Worm (Caenorhabditis elegans) whole organism, L3 larva: ENCODE data around the gene csa-1.

Source experiments
- ZK546.5 ChIP-seq: sonication (generic microtip); optimal IDR thresholded peaks from 2 replicates; lab custom pipeline; 2017; ENCODE audit warnings: missing biosample characterization, missing genetic modification characterization
- ama-1 ChIP-seq: fragments of 150-350 bp; optimal IDR thresholded peaks from 2 replicates; lab custom pipeline; 2018
- ceh-28 ChIP-seq: fragments of 150-350 bp; optimal IDR thresholded peaks from 2 replicates; lab custom pipeline; 2014; ENCODE audit warnings: missing biosample characterization, missing genetic modification reagents, missing genetic modification characterization
- ceh-82 ChIP-seq: fragments of 150-350 bp; optimal IDR thresholded peaks from 2 replicates; lab custom pipeline; 2014; ENCODE audit warnings: missing biosample characterization, missing genetic modification characterization
- ceh-9 ChIP-seq: sonication (generic microtip); optimal IDR thresholded peaks from 2 replicates; lab custom pipeline; 2018; ENCODE audit warnings: missing biosample characterization, missing genetic modification characterization
- daf-12 ChIP-seq: fragments of 150-350 bp; optimal IDR thresholded peaks from 2 replicates; lab custom pipeline; 2014; ENCODE audit warnings: missing biosample characterization, missing genetic modification reagents, missing genetic modification characterization
- egl-27 ChIP-seq: sonication (generic microtip); optimal IDR thresholded peaks from 4 replicates; lab custom pipeline; 2017; ENCODE audit warnings: missing biosample characterization, missing genetic modification reagents, missing genetic modification characterization
- egl-5 ChIP-seq: fragments of 150-350 bp; optimal IDR thresholded peaks from 2 replicates; lab custom pipeline; 2017; ENCODE audit warnings: missing biosample characterization, missing genetic modification reagents, missing genetic modification characterization, inconsistent platforms
- elt-1 ChIP-seq: fragments of 150-350 bp; optimal IDR thresholded peaks from 2 replicates; lab custom pipeline; 2014; ENCODE audit warnings: missing biosample characterization, missing genetic modification characterization
- elt-2 ChIP-seq: sonication (generic microtip); optimal IDR thresholded peaks from 2 replicates; lab custom pipeline; 2016; ENCODE audit warnings: missing genetic modification reagents, mild to moderate bottlenecking, missing genetic modification characterization, missing compliant biosample characterization
- eor-1 ChIP-seq, 2 experiments: fragments of 150-350 bp; optimal IDR thresholded peaks; 2 replicates each; lab custom pipeline; 2014 to 2018; ENCODE audit warnings: missing biosample characterization in 2 of 2, missing genetic modification characterization in 2 of 2
- fkh-10 ChIP-seq: sonication (generic microtip); optimal IDR thresholded peaks from 2 replicates; lab custom pipeline; 2017; ENCODE audit warnings: missing biosample characterization, missing genetic modification reagents, missing genetic modification characterization
- fkh-2 ChIP-seq: fragments of 150-350 bp; optimal IDR thresholded peaks from 2 replicates; lab custom pipeline; 2014; ENCODE audit warnings: missing biosample characterization, missing genetic modification reagents, missing genetic modification characterization
- fos-1 ChIP-seq: fragments of 150-350 bp; optimal IDR thresholded peaks from 2 replicates; lab custom pipeline; 2014; ENCODE audit warnings: missing biosample characterization, missing genetic modification characterization
- hmg-11 ChIP-seq: sonication (generic microtip); optimal IDR thresholded peaks from 2 replicates; lab custom pipeline; 2016; ENCODE audit warnings: missing genetic modification characterization, missing compliant biosample characterization
- jun-1 ChIP-seq: fragments of 150-350 bp; optimal IDR thresholded peaks from 2 replicates; lab custom pipeline; 2014; ENCODE audit warnings: missing biosample characterization, missing genetic modification reagents, missing genetic modification characterization
- lin-15B ChIP-seq: fragments of 150-350 bp; optimal IDR thresholded peaks from 2 replicates; lab custom pipeline; 2014; ENCODE audit warnings: missing biosample characterization, missing genetic modification characterization
- lin-39 ChIP-seq: fragments of 150-350 bp; optimal IDR thresholded peaks from 2 replicates; lab custom pipeline; 2018; ENCODE audit warnings: missing biosample characterization, missing genetic modification reagents, missing genetic modification characterization
- mdl-1 ChIP-seq: fragments of 150-350 bp; optimal IDR thresholded peaks from 2 replicates; lab custom pipeline; 2014; ENCODE audit warnings: missing biosample characterization, missing genetic modification characterization
- mml-1 ChIP-seq: fragments of 150-350 bp; sonication (generic microtip); optimal IDR thresholded peaks from 3 replicates; lab custom pipeline; 2014; ENCODE audit warnings: missing biosample characterization, missing genetic modification characterization
- nfya-1 ChIP-seq: sonication (generic microtip); optimal IDR thresholded peaks from 2 replicates; lab custom pipeline; 2017; ENCODE audit warnings: missing genetic modification characterization, mild to moderate bottlenecking, missing compliant biosample characterization, antibody characterized with exemption, moderate library complexity; ENCODE audit not compliant: insufficient read depth
- nhr-11 ChIP-seq: fragments of 150-350 bp; optimal IDR thresholded peaks from 2 replicates; lab custom pipeline; 2014; ENCODE audit warnings: missing biosample characterization, missing genetic modification characterization
- nhr-12 ChIP-seq: fragments of 150-350 bp; optimal IDR thresholded peaks from 2 replicates; lab custom pipeline; 2014; ENCODE audit warnings: missing biosample characterization, missing genetic modification characterization
- nhr-23 ChIP-seq: fragments of 150-350 bp; optimal IDR thresholded peaks from 2 replicates; lab custom pipeline; 2014; ENCODE audit warnings: missing biosample characterization, missing genetic modification reagents, missing genetic modification characterization
- nhr-25 ChIP-seq: sonication (generic microtip); optimal IDR thresholded peaks from 2 replicates; lab custom pipeline; 2017; ENCODE audit warnings: missing biosample characterization, missing genetic modification characterization
- nhr-28 ChIP-seq: fragments of 150-350 bp; optimal IDR thresholded peaks from 2 replicates; lab custom pipeline; 2014; ENCODE audit warnings: missing biosample characterization, missing genetic modification characterization
- nhr-43 ChIP-seq: sonication (generic microtip); optimal IDR thresholded peaks from 2 replicates; lab custom pipeline; 2016; ENCODE audit warnings: mild to moderate bottlenecking, missing genetic modification characterization, missing compliant biosample characterization; ENCODE audit not compliant: poor library complexity, severe bottlenecking
- nhr-67 ChIP-seq: fragments of 150-350 bp; optimal IDR thresholded peaks from 2 replicates; lab custom pipeline; 2014; ENCODE audit warnings: missing biosample characterization, missing genetic modification characterization
- nhr-76 ChIP-seq: fragments of 150-350 bp; sonication (generic microtip); optimal IDR thresholded peaks from 5 replicates; lab custom pipeline; 2014; ENCODE audit warnings: missing biosample characterization, missing genetic modification characterization
- nhr-77 ChIP-seq: fragments of 150-350 bp; optimal IDR thresholded peaks from 2 replicates; lab custom pipeline; 2014; ENCODE audit warnings: missing biosample characterization, missing genetic modification characterization
- pha-4 ChIP-seq: fragments of 150-350 bp; optimal IDR thresholded peaks from 2 replicates; lab custom pipeline; 2014; ENCODE audit warnings: missing biosample characterization, missing genetic modification reagents, missing genetic modification characterization
- pqm-1 ChIP-seq: fragments of 150-350 bp; optimal IDR thresholded peaks from 2 replicates; lab custom pipeline; 2017; ENCODE audit warnings: missing biosample characterization, missing genetic modification characterization, inconsistent platforms
- skn-1 ChIP-seq: fragments of 150-350 bp; optimal IDR thresholded peaks from 2 replicates; lab custom pipeline; 2014; ENCODE audit warnings: missing biosample characterization, missing genetic modification characterization
- snpc-4 ChIP-seq: fragments of 150-350 bp; optimal IDR thresholded peaks from 2 replicates; lab custom pipeline; 2014; ENCODE audit warnings: missing biosample characterization, missing genetic modification characterization
- tbx-2 ChIP-seq: sonication (generic microtip); optimal IDR thresholded peaks from 2 replicates; lab custom pipeline; 2016; ENCODE audit warnings: mild to moderate bottlenecking, missing genetic modification characterization, missing compliant biosample characterization
- unc-62 ChIP-seq: fragments of 150-350 bp; sonication (generic microtip); optimal IDR thresholded peaks from 4 replicates; lab custom pipeline; 2014; ENCODE audit warnings: missing biosample characterization, missing genetic modification reagents, missing genetic modification characterization
- zag-1 ChIP-seq: fragments of 150-350 bp; optimal IDR thresholded peaks from 2 replicates; lab custom pipeline; 2014; ENCODE audit warnings: missing biosample characterization, missing genetic modification characterization
- ztf-11 ChIP-seq: fragments of 150-350 bp; optimal IDR thresholded peaks from 2 replicates; lab custom pipeline; 2014; ENCODE audit warnings: missing biosample characterization, missing genetic modification characterization
- ztf-4 ChIP-seq: fragments of 150-350 bp; optimal IDR thresholded peaks from 2 replicates; lab custom pipeline; 2014; ENCODE audit warnings: missing biosample characterization, missing genetic modification characterization

The csa-1 gene

DNA sequence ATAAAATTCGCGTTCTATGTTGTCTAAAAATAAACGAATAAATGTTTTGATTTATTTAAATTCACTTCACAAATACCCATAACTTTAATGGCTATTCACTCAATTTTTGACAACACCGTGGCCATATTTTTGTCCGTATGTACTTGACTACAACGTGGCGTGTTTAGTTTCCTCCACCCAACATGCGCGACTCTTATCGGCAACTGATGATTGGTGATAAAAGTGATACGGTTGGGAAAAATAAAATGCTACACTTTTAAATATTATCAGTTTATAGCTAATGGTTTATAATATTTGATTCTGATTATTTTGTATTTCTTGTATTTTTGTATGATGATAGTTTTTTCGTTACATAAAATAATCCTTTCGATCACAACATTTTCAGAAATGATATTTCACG, 27.9 kb downstream of the csa-1 start, which contains the start of gene acs-7:
Gene acs-7, plus strand, starts transcription at position 386 of the 400 bp plus-strand sequence.
- no peak for TF ChIP-seq ztf-4 (tag; lab: Kevin White, UChicago)
- TF ChIP-seq hmg-11: no peak
- TF ChIP-seq nhr-76 (tag; lab: Kevin White, UChicago): peak; percentile 81
- peak; percentile 34 for TF ChIP-seq nfya-1
- no peak for TF ChIP-seq fkh-10 (GFP tag; lab: Kevin White, UChicago)
- TF ChIP-seq ZK546.5 (tag; lab: Kevin White, UChicago): no peak
- TF ChIP-seq jun-1 (tag; lab: Kevin White, UChicago): peak; percentile 64
- TF ChIP-seq nhr-25: no peak
- no peak for TF ChIP-seq nhr-43 (tag; lab: Kevin White, UChicago)
- no peak for TF ChIP-seq egl-5 (tag; lab: Kevin White, UChicago)
- no peak for TF ChIP-seq ztf-11 (tag; lab: Kevin White, UChicago)
- TF ChIP-seq pha-4: peak; percentile 64
- peak; percentile 98 for TF ChIP-seq elt-2 (tag; lab: Kevin White, UChicago)
- TF ChIP-seq zag-1 (tag; lab: Kevin White, UChicago): no peak
- TF ChIP-seq pqm-1 (tag; lab: Kevin White, UChicago): peak; percentile 99
- TF ChIP-seq nhr-12: no peak

DNA sequence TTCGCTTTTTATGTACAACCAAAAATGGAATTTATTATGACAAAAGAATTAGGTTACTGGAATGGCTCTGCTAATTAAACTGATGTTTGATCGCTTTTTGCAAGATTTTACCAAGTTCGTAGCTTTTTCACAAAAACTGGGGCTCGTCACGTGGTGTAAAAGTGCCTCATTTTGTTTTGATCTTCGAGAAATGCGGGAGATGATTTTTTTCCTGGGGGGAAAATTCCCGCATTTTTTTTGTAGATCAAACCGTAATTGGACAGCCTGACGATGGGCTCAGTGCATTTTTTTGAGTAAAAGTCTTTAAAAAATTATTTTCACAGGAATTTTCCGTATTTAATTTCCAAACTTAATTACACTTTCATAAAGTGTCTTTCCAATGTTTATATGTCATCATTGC, 30.4 kb downstream of the csa-1 start:
- no peak for TF ChIP-seq nhr-76 (tag; lab: Kevin White, UChicago)
- TF ChIP-seq ceh-82: no peak
- no peak for TF ChIP-seq unc-62 (GFP tag; lab: Kevin White, UChicago)
- no peak for TF ChIP-seq snpc-4 (tag; lab: Kevin White, UChicago)
- no peak for TF ChIP-seq elt-1 (tag; lab: Kevin White, UChicago)
- TF ChIP-seq fkh-10 (GFP tag; lab: Kevin White, UChicago): no peak
- TF ChIP-seq nhr-77 (tag; lab: Kevin White, UChicago): no peak
- TF ChIP-seq ceh-9 (tag; lab: Kevin White, UChicago): no peak
- no peak for TF ChIP-seq eor-1 (tag; optimal IDR thresholded peaks at IDR 0.05; lab: Kevin White, UChicago)
- no peak for TF ChIP-seq nhr-12
- no peak for TF ChIP-seq ama-1 (lab: Kevin White, UChicago)
- TF ChIP-seq ztf-4 (tag; lab: Kevin White, UChicago): no peak
- TF ChIP-seq lin-39: no peak
- TF ChIP-seq fkh-2: no peak
- no peak for TF ChIP-seq lin-15B (tag; lab: Kevin White, UChicago)
- TF ChIP-seq hmg-11: no peak
- no peak for TF ChIP-seq egl-27 (tag; lab: Kevin White, UChicago)
- TF ChIP-seq skn-1 (tag; lab: Kevin White, UChicago): no peak
- no peak for TF ChIP-seq mml-1
- no peak for TF ChIP-seq pqm-1 (tag; lab: Kevin White, UChicago)

DNA sequence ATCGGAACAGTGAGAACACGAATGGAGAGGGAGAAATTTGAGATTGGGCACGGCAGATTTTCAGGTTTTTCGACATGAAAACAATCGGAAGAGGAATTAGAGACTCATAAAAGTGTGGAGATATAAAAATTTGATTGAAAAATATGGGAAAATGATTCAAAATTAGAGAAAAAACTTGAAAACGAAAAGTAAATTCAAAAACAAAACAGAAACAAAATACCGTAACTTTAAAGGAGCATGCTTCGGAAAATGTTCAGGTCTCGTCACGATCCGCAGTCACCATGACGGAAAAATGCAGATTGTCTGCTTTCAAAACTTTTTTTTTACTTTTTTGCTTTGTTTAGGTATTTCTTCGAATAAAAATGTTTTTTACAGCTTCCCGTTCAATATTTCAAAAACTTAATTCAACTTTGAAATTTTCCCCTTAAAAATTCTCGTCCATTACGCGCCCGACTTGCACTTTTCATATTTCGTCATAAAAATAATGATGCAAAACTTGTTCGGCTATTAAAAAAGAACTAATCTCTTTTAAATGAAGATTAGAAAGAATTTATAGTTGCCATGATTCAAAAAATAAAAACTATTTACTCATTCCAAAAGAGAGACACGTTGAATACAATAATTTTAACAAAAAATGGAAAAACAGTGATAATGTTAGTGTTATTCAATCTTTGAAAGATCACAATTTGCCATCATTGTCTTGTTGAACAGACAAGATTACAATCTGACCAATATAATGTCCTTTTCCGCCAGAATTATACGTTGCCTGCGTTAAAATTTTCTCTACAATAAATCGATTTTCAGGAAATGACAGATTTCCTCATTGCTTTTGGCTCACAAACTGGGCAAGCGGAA, 34.1 kb downstream of the csa-1 start, which contains the start of gene mtrr-1:
Gene mtrr-1, plus strand, starts transcription at position 805 of the 855 bp plus-strand sequence.
- TF ChIP-seq nhr-43 (tag; lab: Kevin White, UChicago): peak; percentile 25
- TF ChIP-seq mml-1: no peak
- TF ChIP-seq ceh-9 (tag; lab: Kevin White, UChicago): no peak
- TF ChIP-seq ama-1 (lab: Kevin White, UChicago): peak; percentile 89
- peak; percentile 44 for TF ChIP-seq nhr-23 (tag; lab: Kevin White, UChicago)
- TF ChIP-seq lin-15B (tag; lab: Kevin White, UChicago): no peak
- TF ChIP-seq nfya-1: peak; percentile 55
- peak; percentile 10 for TF ChIP-seq ceh-28 (tag; lab: Kevin White, UChicago)
- TF ChIP-seq pqm-1 (tag; lab: Kevin White, UChicago): peak; percentile 4
- TF ChIP-seq lin-39: peak; percentile 34
- TF ChIP-seq ztf-11 (tag; lab: Kevin White, UChicago): no peak
- peak; percentile 38 for TF ChIP-seq nhr-25
- no peak for TF ChIP-seq nhr-77 (tag; lab: Kevin White, UChicago)

DNA sequence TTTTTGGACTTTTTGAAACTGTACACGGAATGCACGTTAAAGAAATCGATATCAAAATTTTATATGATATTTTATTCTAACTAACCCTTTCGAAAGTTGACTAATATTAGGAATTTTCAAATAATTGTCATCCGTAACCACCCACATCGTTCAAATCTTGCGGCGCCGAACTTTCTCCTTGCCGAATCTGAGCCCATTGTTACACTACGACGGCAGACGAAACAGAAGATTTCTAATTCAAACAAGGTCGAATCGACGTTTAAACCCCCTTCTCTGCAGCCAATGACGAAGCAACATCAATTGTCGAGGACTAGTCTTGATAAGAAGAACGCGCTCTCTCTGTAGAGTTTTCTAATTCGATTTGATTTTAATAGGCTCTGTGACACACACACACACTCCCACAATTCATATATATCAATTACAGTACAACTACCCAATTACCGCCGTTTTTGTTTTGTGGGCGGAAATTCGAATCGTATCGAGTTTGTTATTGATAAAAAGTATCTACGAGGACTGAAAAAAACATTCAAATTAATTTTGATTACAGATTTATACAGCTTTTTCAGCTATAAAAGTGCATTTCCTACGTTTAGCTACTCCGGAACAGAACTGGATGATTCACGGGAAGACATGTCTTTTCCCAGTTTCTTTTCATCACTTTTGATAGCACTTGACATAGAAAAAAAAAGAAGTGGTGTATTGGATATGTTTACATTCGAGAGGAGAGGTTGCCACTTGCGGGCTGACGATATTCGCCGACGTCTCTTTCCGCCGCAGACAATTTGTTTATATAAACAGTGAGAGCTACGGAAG, 35.0 kb downstream of the csa-1 start:
- TF ChIP-seq elt-1 (tag; lab: Kevin White, UChicago) (no peak), nfya-1 (peak; percentile 81), jun-1 (tag; lab: Kevin White, UChicago) (no peak), nhr-11 (tag; lab: Kevin White, UChicago) (no peak), fkh-10 (GFP tag; lab: Kevin White, UChicago) (no peak), ceh-82 (no peak), ceh-28 (tag; lab: Kevin White, UChicago) (no peak), nhr-67 (tag; lab: Kevin White, UChicago) (no peak), ztf-11 (tag; lab: Kevin White, UChicago) (no peak), egl-27 (tag; lab: Kevin White, UChicago) (no peak), daf-12 (tag; lab: Kevin White, UChicago) (no peak), nhr-28 (tag; lab: Kevin White, UChicago) (no peak), nhr-77 (tag; lab: Kevin White, UChicago) (no peak), nhr-43 (tag; lab: Kevin White, UChicago) (no peak), skn-1 (tag; lab: Kevin White, UChicago) (no peak), ceh-9 (tag; lab: Kevin White, UChicago) (no peak), fos-1 (tag; lab: Kevin White, UChicago) (no peak), elt-2 (tag; lab: Kevin White, UChicago) (peak; percentile 19), ama-1 (lab: Kevin White, UChicago) (peak; percentile 19), tbx-2 (tag; lab: Kevin White, UChicago) (no peak), snpc-4 (tag; lab: Kevin White, UChicago) (no peak), nhr-25 (peak; percentile 19), hmg-11 (no peak), pha-4 (peak; percentile 71), mdl-1 (no peak), nhr-12 (no peak)
